Fruit fly (Drosophila melanogaster) whole organism, adult: ENCODE data around the gene CG15356.

Experiments used
- CG11617 ChIP-seq: fragments of 200-800 bp; sonication (Bioruptor generic); optimal IDR thresholded peaks from 2 replicates; lab custom pipeline; 2017; ENCODE audit warnings: mild to moderate bottlenecking, missing biosample characterization, missing genetic modification reagents, missing genetic modification characterization
- CG12768 ChIP-seq: fragments of 200-800 bp; sonication (Bioruptor generic); optimal IDR thresholded peaks from 2 replicates; lab custom pipeline; 2017; ENCODE audit warnings: missing biosample characterization, missing genetic modification characterization, mild to moderate bottlenecking, moderate library complexity, missing genetic modification reagents
- CG1620 ChIP-seq: fragments of 200-800 bp; sonication (Bioruptor generic); optimal IDR thresholded peaks from 2 replicates; lab custom pipeline; 2016; ENCODE audit warnings: missing biosample characterization, missing genetic modification characterization
- CG33017 ChIP-seq: fragments of 200-800 bp; sonication (Bioruptor generic); optimal IDR thresholded peaks from 2 replicates; lab custom pipeline; 2018; ENCODE audit warnings: missing biosample characterization, mild to moderate bottlenecking, missing genetic modification characterization, moderate library complexity
- CG7045 ChIP-seq: fragments of 200-800 bp; sonication (Bioruptor generic); optimal IDR thresholded peaks from 2 replicates; lab custom pipeline; 2017; ENCODE audit warnings: missing biosample characterization, mild to moderate bottlenecking, missing genetic modification characterization
- Clk ChIP-seq: fragments of 200-800 bp; sonication (Bioruptor generic); optimal IDR thresholded peaks from 2 replicates; lab custom pipeline; 2017; ENCODE audit warnings: missing biosample characterization, missing genetic modification characterization
- Crg-1 ChIP-seq: fragments of 200-800 bp; sonication (Bioruptor generic); optimal IDR thresholded peaks from 2 replicates; lab custom pipeline; 2016; ENCODE audit warnings: missing biosample characterization, missing genetic modification characterization
- Hr96 ChIP-seq: fragments of 200-800 bp; sonication (Bioruptor generic); optimal IDR thresholded peaks from 2 replicates; lab custom pipeline; 2016; ENCODE audit warnings: missing biosample characterization, missing genetic modification characterization
- bab1 ChIP-seq: fragments of 200-800 bp; sonication (Bioruptor generic); optimal IDR thresholded peaks from 3 replicates; lab custom pipeline; 2019; ENCODE audit warnings: missing biosample characterization, mild to moderate bottlenecking, missing genetic modification characterization, moderate library complexity
- cnc ChIP-seq, 2 experiments: fragments of >200 bp; optimal IDR thresholded peaks; 2 replicates each; lab custom pipeline; 2017
- kay ChIP-seq: fragments of 200-800 bp; sonication (Bioruptor generic); peaks from one replicate; lab custom pipeline; 2016; ENCODE audit warnings: missing biosample characterization, missing genetic modification characterization, borderline replicate concordance
- ovo ChIP-seq: fragments of 200-800 bp; sonication (Bioruptor generic); optimal IDR thresholded peaks from 2 replicates; lab custom pipeline; 2016; ENCODE audit warnings: missing biosample characterization, missing genetic modification characterization
- pad ChIP-seq: fragments of 200-800 bp; sonication (Bioruptor generic); optimal IDR thresholded peaks from 3 replicates; lab custom pipeline; 2017; ENCODE audit warnings: missing biosample characterization, missing genetic modification characterization, mild to moderate bottlenecking, moderate library complexity, missing genetic modification reagents
- toe ChIP-seq: fragments of 200-800 bp; sonication (Bioruptor generic); optimal IDR thresholded peaks from 2 replicates; lab custom pipeline; 2016; ENCODE audit warnings: missing biosample characterization, missing genetic modification characterization

Gene CG15356

dm6 chr2L:1927406-1927805 lies 53.1 kb downstream of the CG15356 start:
- TF ChIP-seq kay (GFP tag; lab: Kevin White, UChicago) (no peak), pad (GFP tag; lab: Kevin White, UChicago) (no peak), CG12768 (GFP tag; lab: Kevin White, UChicago) (peak; percentile 24)

- no peak for TF ChIP-seq cnc (optimal IDR thresholded peaks at IDR 0.05; lab: Kevin White, UChicago)
- no peak for TF ChIP-seq toe (GFP tag; lab: Kevin White, UChicago)
- no peak for TF ChIP-seq CG11617 (GFP tag; lab: Kevin White, UChicago)
- TF ChIP-seq Crg-1, result no peak
- TF ChIP-seq Hr96 (GFP tag; lab: Kevin White, UChicago), result no peak
- TF ChIP-seq CG12768 (GFP tag; lab: Kevin White, UChicago), result no peak
- no peak for TF ChIP-seq CG7045 (GFP tag; lab: Kevin White, UChicago)
- TF ChIP-seq CG1620 (GFP tag; lab: Kevin White, UChicago), result no peak
- no peak for TF ChIP-seq CG33017 (tag; lab: Kevin White, UChicago)
- TF ChIP-seq ovo (GFP tag; lab: Kevin White, UChicago), result no peak
- no peak for TF ChIP-seq bab1 (GFP tag; lab: Kevin White, UChicago)
- TF ChIP-seq Clk (GFP tag; lab: Kevin White, UChicago), result no peak
Measured at dm6 chr2L:1925917-1926864, 54.4 kb downstream of the CG15356 start.
